Fruit fly (Drosophila melanogaster) whole organism, embryonic: ENCODE data around the gene Tom40.

Experiments used
- CG10565 ChIP-seq: fragments of 200-800 bp; sonication (Bioruptor generic); optimal IDR thresholded peaks from 3 replicates; lab custom pipeline; 2016; ENCODE audit warnings: missing biosample characterization, mild to moderate bottlenecking, missing genetic modification characterization
- CG10654 ChIP-seq: fragments of 200-800 bp; sonication (Bioruptor generic); optimal IDR thresholded peaks from 2 replicates; lab custom pipeline; 2016; ENCODE audit warnings: missing biosample characterization, missing genetic modification characterization
- CG11398 ChIP-seq: fragments of 200-800 bp; sonication (Bioruptor generic); optimal IDR thresholded peaks from 2 replicates; lab custom pipeline; 2016; ENCODE audit warnings: missing biosample characterization, missing genetic modification characterization
- CG11560 ChIP-seq: fragments of 200-800 bp; sonication (Bioruptor generic); IDR thresholded peaks from 3 replicates; pipeline ENCODE4 v1.3.6; 2022; ENCODE audit warnings: missing biosample characterization, missing genetic modification characterization
- CG14710 ChIP-seq: fragments of 200-800 bp; sonication (Bioruptor generic); optimal IDR thresholded peaks from 3 replicates; lab custom pipeline; 2019; ENCODE audit warnings: missing biosample characterization, mild to moderate bottlenecking, missing genetic modification characterization, moderate library complexity
- CG15479 ChIP-seq: fragments of 200-800 bp; sonication (Bioruptor generic); optimal IDR thresholded peaks from 3 replicates; lab custom pipeline; 2019; ENCODE audit warnings: missing biosample characterization, mild to moderate bottlenecking, missing genetic modification characterization, moderate library complexity
- CG17385 ChIP-seq: fragments of 200-800 bp; sonication (Bioruptor generic); optimal IDR thresholded peaks from 3 replicates; lab custom pipeline; 2018; ENCODE audit warnings: missing biosample characterization, mild to moderate bottlenecking, missing genetic modification characterization
- CG18476 ChIP-seq: fragments of 200-800 bp; sonication (Bioruptor generic); optimal IDR thresholded peaks from 2 replicates; lab custom pipeline; 2016; ENCODE audit warnings: missing biosample characterization, mild to moderate bottlenecking, missing genetic modification characterization
- CG2199 ChIP-seq: fragments of 200-800 bp; sonication (Bioruptor generic); IDR thresholded peaks from 3 replicates; pipeline ENCODE4 v1.3.6; 2022; ENCODE audit warnings: missing biosample characterization, missing genetic modification characterization
- CG3407 ChIP-seq: fragments of 200-800 bp; sonication (Bioruptor generic); optimal IDR thresholded peaks from 2 replicates; lab custom pipeline; 2018; ENCODE audit warnings: missing biosample characterization, mild to moderate bottlenecking, missing genetic modification characterization
- CG4404 ChIP-seq: fragments of 200-800 bp; sonication (Bioruptor generic); IDR thresholded peaks from 2 replicates; pipeline ENCODE4 v1.3.6; 2022; ENCODE audit warnings: missing biosample characterization, missing genetic modification characterization
- CG4730 ChIP-seq: fragments of 200-800 bp; sonication (Bioruptor generic); IDR thresholded peaks from 2 replicates; pipeline ENCODE4 v1.3.6; 2022; ENCODE audit warnings: missing biosample characterization, missing genetic modification characterization
- CG7271 ChIP-seq: fragments of 200-800 bp; sonication (Bioruptor generic); optimal IDR thresholded peaks from 2 replicates; lab custom pipeline; 2018; ENCODE audit warnings: missing biosample characterization, mild to moderate bottlenecking, missing genetic modification characterization, moderate library complexity
- CG7556 ChIP-seq: fragments of 200-800 bp; sonication (Bioruptor generic); optimal IDR thresholded peaks from 2 replicates; lab custom pipeline; 2017; ENCODE audit warnings: missing biosample characterization, mild to moderate bottlenecking, missing genetic modification characterization
- CG7987 ChIP-seq: fragments of 200-800 bp; sonication (Bioruptor generic); optimal IDR thresholded peaks from 2 replicates; lab custom pipeline; 2018; ENCODE audit warnings: missing biosample characterization, mild to moderate bottlenecking, missing genetic modification characterization, moderate library complexity
- CG9609 ChIP-seq: fragments of 200-800 bp; sonication (Bioruptor generic); optimal IDR thresholded peaks from 3 replicates; lab custom pipeline; 2016; ENCODE audit warnings: missing biosample characterization, missing genetic modification characterization
- CG9817 ChIP-seq: fragments of 200-800 bp; sonication (Bioruptor generic); optimal IDR thresholded peaks from 2 replicates; lab custom pipeline; 2018; ENCODE audit warnings: missing biosample characterization, mild to moderate bottlenecking, missing genetic modification characterization, moderate library complexity
- CoRest ChIP-seq: fragments of 200-800 bp; sonication (Bioruptor generic); optimal IDR thresholded peaks from 3 replicates; lab custom pipeline; 2018; ENCODE audit warnings: missing biosample characterization, mild to moderate bottlenecking, missing genetic modification characterization, moderate library complexity
- Dp ChIP-seq: fragments of 200-800 bp; sonication (Bioruptor generic); optimal IDR thresholded peaks from 2 replicates; lab custom pipeline; 2018; ENCODE audit warnings: missing biosample characterization, mild to moderate bottlenecking, missing genetic modification characterization, moderate library complexity
- E2f2 ChIP-seq: fragments of 200-800 bp; sonication (Bioruptor generic); IDR thresholded peaks from 2 replicates; pipeline ENCODE4 v1.3.6; 2022; ENCODE audit warnings: missing biosample characterization, missing genetic modification characterization
- Ets97D ChIP-seq: fragments of 200-800 bp; sonication (Bioruptor generic); optimal IDR thresholded peaks from 3 replicates; lab custom pipeline; 2016; ENCODE audit warnings: missing biosample characterization, missing genetic modification characterization
- HLH54F ChIP-seq: fragments of 200-800 bp; sonication (Bioruptor generic); optimal IDR thresholded peaks from 3 replicates; lab custom pipeline; 2016; ENCODE audit warnings: missing biosample characterization, missing genetic modification characterization
- Hmx ChIP-seq: fragments of 200-800 bp; sonication (Bioruptor generic); optimal IDR thresholded peaks from 2 replicates; lab custom pipeline; 2016; ENCODE audit warnings: missing biosample characterization, missing genetic modification characterization
- Hr3 ChIP-seq: fragments of 200-800 bp; sonication (Bioruptor generic); optimal IDR thresholded peaks from 3 replicates; lab custom pipeline; 2016; ENCODE audit warnings: missing biosample characterization, missing genetic modification characterization
- Jarid2 ChIP-seq: fragments of 200-800 bp; sonication (Bioruptor generic); optimal IDR thresholded peaks from 3 replicates; lab custom pipeline; 2017; ENCODE audit warnings: mild to moderate bottlenecking, missing biosample characterization, missing genetic modification reagents, missing genetic modification characterization
- Med ChIP-seq: fragments of 200-800 bp; sonication (Bioruptor generic); peaks from one replicate; lab custom pipeline; 2016; ENCODE audit warnings: missing biosample characterization, missing genetic modification characterization, mild to moderate bottlenecking, inconsistent platforms, moderate library complexity
- Nf-YC ChIP-seq: fragments of 200-800 bp; optimal IDR thresholded peaks from 3 replicates; lab custom pipeline; 2019; ENCODE audit warnings: missing biosample characterization, mild to moderate bottlenecking, missing genetic modification characterization, moderate library complexity
- Oaz ChIP-seq: fragments of 200-800 bp; sonication (Bioruptor generic); IDR thresholded peaks from 2 replicates; pipeline ENCODE4 v1.3.6; 2022; ENCODE audit warnings: missing biosample characterization, missing genetic modification characterization
- Sin3A ChIP-seq: fragments of >200 bp; optimal IDR thresholded peaks from 2 replicates; lab custom pipeline; 2018
- Taf1 ChIP-seq: fragments of 200-800 bp; sonication (Bioruptor generic); IDR thresholded peaks from 2 replicates; pipeline ENCODE4 v1.3.6; 2022; ENCODE audit warnings: missing biosample characterization, missing genetic modification characterization
- Usf ChIP-seq: fragments of 200-800 bp; sonication (Bioruptor generic); optimal IDR thresholded peaks from 2 replicates; lab custom pipeline; 2017; ENCODE audit warnings: missing genotype, missing biosample characterization, missing genetic modification characterization
- chinmo ChIP-seq: fragments of 200-800 bp; sonication (Bioruptor generic); IDR thresholded peaks from 4 replicates; pipeline ENCODE4 v1.3.6; 2022; ENCODE audit warnings: missing biosample characterization, missing genetic modification characterization; ENCODE audit not compliant: partially characterized antibody
- disco-r ChIP-seq: fragments of 200-800 bp; sonication (Bioruptor generic); optimal IDR thresholded peaks from 2 replicates; lab custom pipeline; 2016; ENCODE audit warnings: missing biosample characterization, missing genetic modification characterization
- ewg ChIP-seq: fragments of 200-800 bp; sonication (Bioruptor generic); optimal IDR thresholded peaks from 3 replicates; lab custom pipeline; 2017; ENCODE audit warnings: mild to moderate bottlenecking, missing biosample characterization, missing genetic modification reagents, missing genetic modification characterization
- exex ChIP-seq: fragments of 200-800 bp; sonication (Bioruptor generic); optimal IDR thresholded peaks from 4 replicates; lab custom pipeline; 2018; ENCODE audit warnings: missing biosample characterization, mild to moderate bottlenecking, missing genetic modification characterization, moderate library complexity
- gcm ChIP-seq: fragments of 200-800 bp; sonication (Bioruptor generic); optimal IDR thresholded peaks from 2 replicates; lab custom pipeline; 2019; ENCODE audit warnings: missing biosample characterization, mild to moderate bottlenecking, missing genetic modification characterization, moderate library complexity
- grau ChIP-seq: fragments of 200-800 bp; optimal IDR thresholded peaks from 3 replicates; lab custom pipeline; 2019; ENCODE audit warnings: missing biosample characterization, mild to moderate bottlenecking, missing genetic modification characterization, moderate library complexity
- insv ChIP-seq, 2 experiments: fragments of 200-800 bp; sonication (Bioruptor generic); optimal IDR thresholded peaks; 3 replicates each; lab custom pipeline; 2016 to 2018; ENCODE audit warnings: missing biosample characterization in 2 of 2, missing genetic modification characterization in 2 of 2
- nau ChIP-seq: fragments of 200-800 bp; sonication (Bioruptor generic); optimal IDR thresholded peaks from 3 replicates; lab custom pipeline; 2017; ENCODE audit warnings: missing biosample characterization, mild to moderate bottlenecking, missing genetic modification characterization, missing genetic modification reagents
- onecut ChIP-seq: fragments of 200-800 bp; sonication (Bioruptor generic); IDR thresholded peaks from 2 replicates; pipeline ENCODE4 v1.3.6; 2022; ENCODE audit warnings: missing biosample characterization, missing genetic modification characterization
- pros ChIP-seq: fragments of 200-800 bp; sonication (Bioruptor generic); optimal IDR thresholded peaks from 3 replicates; lab custom pipeline; 2019; ENCODE audit warnings: missing biosample characterization, mild to moderate bottlenecking, missing genetic modification characterization, moderate library complexity
- shn ChIP-seq: fragments of 200-800 bp; sonication (Bioruptor generic); optimal IDR thresholded peaks from 3 replicates; lab custom pipeline; 2016; ENCODE audit warnings: missing biosample characterization, missing genetic modification characterization
- tna ChIP-seq: fragments of 200-800 bp; sonication (Bioruptor generic); IDR thresholded peaks from 2 replicates; pipeline ENCODE4 v1.3.6; 2022; ENCODE audit warnings: missing biosample characterization, missing genetic modification characterization; ENCODE audit not compliant: partially characterized antibody
- twi ChIP-seq: fragments of 200-800 bp; optimal IDR thresholded peaks from 2 replicates; lab custom pipeline; 2019; ENCODE audit warnings: missing biosample characterization, mild to moderate bottlenecking, missing genetic modification characterization, moderate library complexity
- vfl ChIP-seq: fragments of 200-800 bp; sonication (Bioruptor generic); optimal IDR thresholded peaks from 2 replicates; lab custom pipeline; 2016; ENCODE audit warnings: missing biosample characterization, missing genetic modification characterization
- vnd ChIP-seq: fragments of 200-800 bp; sonication (Bioruptor generic); IDR thresholded peaks from 3 replicates; pipeline ENCODE4 v1.3.6; 2022; ENCODE audit warnings: missing biosample characterization, missing genetic modification characterization; ENCODE audit not compliant: partially characterized antibody
- wek ChIP-seq: fragments of 200-800 bp; sonication (Bioruptor generic); optimal IDR thresholded peaks from 3 replicates; lab custom pipeline; 2018; ENCODE audit warnings: missing biosample characterization, mild to moderate bottlenecking, missing genetic modification characterization, moderate library complexity
- zen2 ChIP-seq: fragments of 200-800 bp; sonication (Bioruptor generic); IDR thresholded peaks from 3 replicates; pipeline ENCODE4 v1.3.6; 2022; ENCODE audit warnings: missing biosample characterization, missing genetic modification characterization; ENCODE audit not compliant: partially characterized antibody

Gene Tom40

DNA sequence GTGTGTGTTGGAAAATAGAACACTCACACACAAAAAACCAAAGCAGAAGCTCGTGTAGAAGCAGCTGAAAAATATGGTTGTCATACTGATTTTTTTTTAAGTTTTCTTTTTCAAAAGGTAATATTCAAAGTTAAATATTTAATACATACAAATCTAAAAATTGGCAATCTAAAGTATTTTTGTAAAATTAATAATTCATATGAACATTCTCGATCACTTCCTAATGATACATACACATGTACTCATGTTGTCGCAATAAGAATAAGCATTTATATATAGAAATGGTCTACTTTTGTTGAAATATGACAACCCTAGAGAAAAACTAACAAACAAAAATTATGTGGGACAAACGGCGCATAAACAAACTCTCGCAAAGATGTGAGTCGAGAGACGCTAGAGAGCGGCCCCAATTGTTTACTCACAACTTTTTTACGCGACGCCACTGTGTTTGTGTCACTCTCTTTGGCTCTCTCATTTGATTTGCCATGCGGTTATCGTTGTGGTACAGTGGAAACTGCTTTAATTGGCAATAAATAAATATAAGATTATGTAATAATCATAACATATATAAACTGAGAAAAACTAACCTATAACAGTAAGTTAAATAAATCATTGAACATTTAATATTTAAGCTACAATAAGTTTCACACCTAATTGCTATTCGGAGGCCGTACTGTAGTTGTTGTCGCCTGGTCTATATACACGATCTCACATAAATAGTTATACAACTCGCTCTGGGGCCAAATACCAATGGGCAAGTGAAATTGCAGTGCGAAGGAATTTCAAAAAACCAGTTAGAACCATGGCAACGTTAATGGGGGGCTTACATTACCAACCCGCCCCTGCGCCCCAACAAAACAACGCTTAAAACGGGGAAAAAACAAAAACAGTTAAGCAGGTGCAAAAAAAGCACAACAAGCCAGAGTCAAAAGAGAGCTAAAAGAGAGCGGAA, 30.0 kb upstream of the Tom40 start (continued):
- TF ChIP-seq Taf1 (GFP tag; lab: Robert Waterston, UW) = peak; percentile 98
- TF ChIP-seq CG4730 = peak; percentile 97
- TF ChIP-seq Nf-YC (tag; lab: Kevin White, UChicago) = peak; percentile 94
- TF ChIP-seq shn (GFP tag; lab: Kevin White, UChicago) = peak; percentile 15
- peak; percentile 31 for TF ChIP-seq Hmx (GFP tag; lab: Kevin White, UChicago)
- peak in 1 of 2 experiments; percentile 78 for TF ChIP-seq insv (GFP tag; optimal IDR thresholded peaks at IDR 0.05; lab: Kevin White, UChicago)
- no peak for TF ChIP-seq Sin3A (lab: Kevin White, UChicago)
- peak; percentile 98 for TF ChIP-seq CG17385
- TF ChIP-seq CG9817 = peak; percentile 99
- no peak for TF ChIP-seq CG15479 (GFP tag; lab: Kevin White, UChicago)
- peak; percentile 98 for TF ChIP-seq Oaz (GFP tag; lab: Robert Waterston, UW)
- no peak for TF ChIP-seq zen2 (GFP tag; lab: Robert Waterston, UW)
- peak; percentile 100 for TF ChIP-seq grau
- TF ChIP-seq Med (GFP tag; lab: Kevin White, UChicago) = peak; percentile 98
- peak; percentile 95 for TF ChIP-seq CG14710 (tag; lab: Kevin White, UChicago)
- TF ChIP-seq Jarid2 = peak; percentile 84
- TF ChIP-seq disco-r (GFP tag; lab: Kevin White, UChicago) = no peak
- peak; percentile 92 for TF ChIP-seq Usf (GFP tag; lab: Kevin White, UChicago)
- peak; percentile 68 for TF ChIP-seq vfl (GFP tag; lab: Kevin White, UChicago)
- TF ChIP-seq CG11398 = peak; percentile 48
- TF ChIP-seq pros (GFP tag; lab: Kevin White, UChicago) = peak; percentile 81
- peak; percentile 60 for TF ChIP-seq Ets97D (GFP tag; lab: Kevin White, UChicago)
- TF ChIP-seq chinmo = peak; percentile 63; the same call in 1 of the 4 replicates
- peak; percentile 90 for TF ChIP-seq CG11560 (tag; lab: Robert Waterston, UW)
- TF ChIP-seq vnd (GFP tag; lab: Robert Waterston, UW) = no peak
- TF ChIP-seq onecut (GFP tag; lab: Robert Waterston, UW) = peak; percentile 94
- TF ChIP-seq CG9609 (GFP tag; lab: Kevin White, UChicago) = peak; percentile 79
- peak; percentile 97 for TF ChIP-seq CG10654
- peak; percentile 95 for TF ChIP-seq CG18476
- peak; percentile 96 for TF ChIP-seq CG7987 (GFP tag; lab: Kevin White, UChicago)
- no peak for TF ChIP-seq tna (GFP tag; lab: Robert Waterston, UW)
- peak; percentile 60 for TF ChIP-seq CG10565
- TF ChIP-seq E2f2 (GFP tag; lab: Robert Waterston, UW) = peak; percentile 88
- peak; percentile 97 for TF ChIP-seq exex
- TF ChIP-seq Dp = peak; percentile 21
- TF ChIP-seq CG4404 (GFP tag; lab: Robert Waterston, UW) = peak; percentile 96
- TF ChIP-seq nau (GFP tag; lab: Kevin White, UChicago) = peak; percentile 90
- peak; percentile 88 for TF ChIP-seq wek (GFP tag; lab: Kevin White, UChicago)
- peak; percentile 95 for TF ChIP-seq CG2199 (GFP tag; lab: Robert Waterston, UW)
- TF ChIP-seq twi (tag; lab: Kevin White, UChicago) = peak; percentile 96
- TF ChIP-seq CG7556 (GFP tag; lab: Kevin White, UChicago) = peak; percentile 98
- TF ChIP-seq ewg = peak; percentile 91
- peak; percentile 98 for TF ChIP-seq CoRest (tag; lab: Kevin White, UChicago)
- peak; percentile 87 for TF ChIP-seq CG7271 (tag; lab: Kevin White, UChicago)
- TF ChIP-seq HLH54F = peak; percentile 81
- peak; percentile 92 for TF ChIP-seq CG3407
- TF ChIP-seq gcm = peak; percentile 97
- TF ChIP-seq Hr3 (GFP tag; lab: Kevin White, UChicago) = peak; percentile 96
